Fruit fly (Drosophila melanogaster) whole organism, embryonic: Measurements from ENCODE around the gene Hsp110.

Experiments used
- ATbp ChIP-seq: fragments of 200-800 bp; sonication (Bioruptor generic); optimal IDR thresholded peaks from 2 replicates; lab custom pipeline; 2017; ENCODE audit warnings: missing biosample characterization, mild to moderate bottlenecking, missing genetic modification characterization, missing genetic modification reagents
- B-H1 ChIP-seq: fragments of 200-800 bp; sonication (Bioruptor generic); IDR thresholded peaks from 3 replicates; pipeline ENCODE4 v1.3.6; 2022; ENCODE audit warnings: missing biosample characterization, missing genetic modification characterization
- CG10543 ChIP-seq: fragments of 200-800 bp; sonication (Bioruptor generic); optimal IDR thresholded peaks from 3 replicates; lab custom pipeline; 2017; ENCODE audit warnings: missing biosample characterization, mild to moderate bottlenecking, missing genetic modification characterization, moderate library complexity
- CG11398 ChIP-seq: fragments of 200-800 bp; sonication (Bioruptor generic); optimal IDR thresholded peaks from 2 replicates; lab custom pipeline; 2016; ENCODE audit warnings: missing biosample characterization, missing genetic modification characterization
- CG13424 ChIP-seq: fragments of 200-800 bp; sonication (Bioruptor generic); optimal IDR thresholded peaks from 2 replicates; lab custom pipeline; 2019; ENCODE audit warnings: missing biosample characterization, mild to moderate bottlenecking, missing genetic modification characterization, moderate library complexity
- CG13624 ChIP-seq: fragments of 200-800 bp; sonication (Bioruptor generic); optimal IDR thresholded peaks from 2 replicates; lab custom pipeline; 2016; ENCODE audit warnings: missing biosample characterization, missing genetic modification characterization
- CG15269 ChIP-seq: fragments of 200-800 bp; sonication (Bioruptor generic); optimal IDR thresholded peaks from 2 replicates; lab custom pipeline; 2018; ENCODE audit warnings: missing biosample characterization, mild to moderate bottlenecking, missing genetic modification characterization, moderate library complexity
- CG15514 ChIP-seq: fragments of 200-800 bp; sonication (Bioruptor generic); optimal IDR thresholded peaks from 3 replicates; lab custom pipeline; 2017; ENCODE audit warnings: missing biosample characterization, missing genetic modification characterization, mild to moderate bottlenecking, moderate library complexity, missing genetic modification reagents
- CG1602 ChIP-seq: fragments of 200-800 bp; sonication (Bioruptor generic); optimal IDR thresholded peaks from 3 replicates; lab custom pipeline; 2016; ENCODE audit warnings: missing biosample characterization, missing genetic modification characterization
- CG1603 ChIP-seq: fragments of 200-800 bp; sonication (Bioruptor generic); optimal IDR thresholded peaks from 2 replicates; lab custom pipeline; 2019; ENCODE audit warnings: missing biosample characterization, mild to moderate bottlenecking, missing genetic modification characterization, moderate library complexity
- CG1647 ChIP-seq: fragments of 200-800 bp; sonication (Bioruptor generic); optimal IDR thresholded peaks from 3 replicates; lab custom pipeline; 2016; ENCODE audit warnings: missing biosample characterization, missing genetic modification characterization
- CG17385 ChIP-seq: fragments of 200-800 bp; sonication (Bioruptor generic); optimal IDR thresholded peaks from 3 replicates; lab custom pipeline; 2018; ENCODE audit warnings: missing biosample characterization, mild to moderate bottlenecking, missing genetic modification characterization
- CG17829 ChIP-seq: fragments of 200-800 bp; optimal IDR thresholded peaks from 2 replicates; lab custom pipeline; 2019; ENCODE audit warnings: missing biosample characterization, mild to moderate bottlenecking, missing genetic modification characterization, moderate library complexity
- CG2875 ChIP-seq: fragments of 200-800 bp; sonication (Bioruptor generic); optimal IDR thresholded peaks from 2 replicates; lab custom pipeline; 2017; ENCODE audit warnings: missing biosample characterization, mild to moderate bottlenecking, missing genetic modification characterization, missing genetic modification reagents
- CG30403 ChIP-seq: fragments of 200-800 bp; sonication (Bioruptor generic); optimal IDR thresholded peaks from 3 replicates; lab custom pipeline; 2016; ENCODE audit warnings: missing biosample characterization, missing genetic modification characterization
- CG3726 ChIP-seq: fragments of 200-800 bp; sonication (Bioruptor generic); IDR thresholded peaks from 3 replicates; pipeline ENCODE4, ENCODE4 v1.3.6; 2022; ENCODE audit warnings: missing biosample characterization, missing genetic modification characterization
- CG4360 ChIP-seq: fragments of 200-800 bp; sonication (Bioruptor generic); IDR thresholded peaks from 2 replicates; pipeline ENCODE4 v1.3.6; 2022; ENCODE audit warnings: missing biosample characterization, missing genetic modification characterization
- CG5953 ChIP-seq: fragments of 200-800 bp; sonication (Bioruptor generic); IDR thresholded peaks from 2 replicates; pipeline ENCODE4 v1.3.6; 2022; ENCODE audit warnings: missing biosample characterization, missing genetic modification characterization
- CG9817 ChIP-seq: fragments of 200-800 bp; sonication (Bioruptor generic); optimal IDR thresholded peaks from 2 replicates; lab custom pipeline; 2018; ENCODE audit warnings: missing biosample characterization, mild to moderate bottlenecking, missing genetic modification characterization, moderate library complexity
- CoRest ChIP-seq: fragments of 200-800 bp; sonication (Bioruptor generic); optimal IDR thresholded peaks from 3 replicates; lab custom pipeline; 2018; ENCODE audit warnings: missing biosample characterization, mild to moderate bottlenecking, missing genetic modification characterization, moderate library complexity
- Dad ChIP-seq: fragments of 200-800 bp; sonication (Bioruptor generic); optimal IDR thresholded peaks from 3 replicates; lab custom pipeline; 2016; ENCODE audit warnings: missing biosample characterization, missing genetic modification characterization
- Elba2 ChIP-seq: fragments of 200-800 bp; sonication (Bioruptor generic); optimal IDR thresholded peaks from 3 replicates; lab custom pipeline; 2016; ENCODE audit warnings: missing biosample characterization, missing genetic modification characterization
- Ets65A ChIP-seq: fragments of 200-800 bp; sonication (Bioruptor generic); peaks from one replicate; lab custom pipeline; 2016; ENCODE audit warnings: missing biosample characterization, missing genetic modification characterization
- Hr78 ChIP-seq, 2 experiments: fragments of 200-800 bp in 1 of 2; fragments of >200 bp in 1 of 2; sonication (Bioruptor generic) in 1 of 2; optimal IDR thresholded peaks; 2 replicates each; lab custom pipeline; 2017 to 2019; ENCODE audit warnings: missing biosample characterization in 2 of 2, missing genetic modification characterization in 2 of 2, mild to moderate bottlenecking in 1 of 2, moderate library complexity in 1 of 2
- Jarid2 ChIP-seq: fragments of 200-800 bp; sonication (Bioruptor generic); optimal IDR thresholded peaks from 3 replicates; lab custom pipeline; 2017; ENCODE audit warnings: mild to moderate bottlenecking, missing biosample characterization, missing genetic modification reagents, missing genetic modification characterization
- Med ChIP-seq: fragments of 200-800 bp; sonication (Bioruptor generic); peaks from one replicate; lab custom pipeline; 2016; ENCODE audit warnings: missing biosample characterization, missing genetic modification characterization, mild to moderate bottlenecking, inconsistent platforms, moderate library complexity
- Myb ChIP-seq: fragments of 200-800 bp; sonication (Bioruptor generic); optimal IDR thresholded peaks from 2 replicates; lab custom pipeline; 2016; ENCODE audit warnings: missing biosample characterization, missing genetic modification characterization
- Poxn ChIP-seq: fragments of 200-800 bp; sonication (Bioruptor generic); IDR thresholded peaks from 2 replicates; pipeline ENCODE4 v1.3.6; 2022; ENCODE audit warnings: missing biosample characterization, missing genetic modification characterization
- Rx ChIP-seq: fragments of 200-800 bp; sonication (Bioruptor generic); IDR thresholded peaks from 2 replicates; pipeline ENCODE4 v1.3.6; 2022; ENCODE audit warnings: missing biosample characterization, missing genetic modification characterization
- Side ChIP-seq: fragments of 200-800 bp; sonication (Bioruptor generic); optimal IDR thresholded peaks from 2 replicates; lab custom pipeline; 2016; ENCODE audit warnings: missing biosample characterization, missing genetic modification characterization
- Stat92E ChIP-seq, 3 experiments: fragments of >200 bp in 2 of 3; fragments of 200-800 bp in 1 of 3; sonication (Bioruptor generic) in 1 of 3; optimal IDR thresholded peaks; 2 replicates each; lab custom pipeline; 2017 to 2019; ENCODE audit warnings: missing biosample characterization in 3 of 3, missing genetic modification characterization in 3 of 3, mild to moderate bottlenecking in 1 of 3, moderate library complexity in 1 of 3
- Trl ChIP-seq, 3 experiments: fragments of >200 bp in 2 of 3; fragments of 200-800 bp in 1 of 3; sonication (Bioruptor generic) in 1 of 3; optimal IDR thresholded peaks; 2 replicates in 1 of 3; 3 replicates in 2 of 3; lab custom pipeline; 2016 to 2017; ENCODE audit warnings: missing biosample characterization in 1 of 3, missing genetic modification characterization in 1 of 3
- ap ChIP-seq: fragments of 200-800 bp; sonication (Bioruptor generic); IDR thresholded peaks from 2 replicates; pipeline ENCODE4 v1.3.6; 2022; ENCODE audit warnings: missing biosample characterization, missing genetic modification characterization
- chif ChIP-seq, 2 experiments: fragments of 200-800 bp; sonication (Bioruptor generic); optimal IDR thresholded peaks; 3 replicates each; lab custom pipeline; 2016; ENCODE audit warnings: missing biosample characterization in 2 of 2, missing genetic modification characterization in 2 of 2
- disco-r ChIP-seq: fragments of 200-800 bp; sonication (Bioruptor generic); optimal IDR thresholded peaks from 2 replicates; lab custom pipeline; 2016; ENCODE audit warnings: missing biosample characterization, missing genetic modification characterization
- en ChIP-seq: fragments of 200-800 bp; sonication (Bioruptor generic); optimal IDR thresholded peaks from 2 replicates; lab custom pipeline; 2016; ENCODE audit warnings: missing biosample characterization, missing genetic modification characterization
- gce ChIP-seq: fragments of 200-800 bp; sonication (Bioruptor generic); IDR thresholded peaks from 3 replicates; pipeline ENCODE4 v1.3.6; 2022; ENCODE audit warnings: missing biosample characterization, missing genetic modification characterization
- gcm2 ChIP-seq: fragments of 200-800 bp; sonication (Bioruptor generic); optimal IDR thresholded peaks from 2 replicates; lab custom pipeline; 2016; ENCODE audit warnings: missing biosample characterization, missing genetic modification characterization
- gsb-n ChIP-seq: fragments of 200-800 bp; sonication (Bioruptor generic); optimal IDR thresholded peaks from 3 replicates; lab custom pipeline; 2018; ENCODE audit warnings: missing biosample characterization, mild to moderate bottlenecking, missing genetic modification characterization
- hth ChIP-seq: fragments of >200 bp; optimal IDR thresholded peaks from 2 replicates; lab custom pipeline; 2017; ENCODE audit warnings: inconsistent platforms
- ind ChIP-seq: fragments of 200-800 bp; sonication (Bioruptor generic); optimal IDR thresholded peaks from 3 replicates; lab custom pipeline; 2016; ENCODE audit warnings: missing biosample characterization, missing genetic modification characterization
- jumu ChIP-seq: fragments of 200-800 bp; sonication (Bioruptor generic); optimal IDR thresholded peaks from 3 replicates; lab custom pipeline; 2016; ENCODE audit warnings: missing biosample characterization, missing genetic modification characterization
- lilli ChIP-seq: fragments of 200-800 bp; sonication (Bioruptor generic); optimal IDR thresholded peaks from 3 replicates; lab custom pipeline; 2016; ENCODE audit warnings: missing biosample characterization, missing genetic modification characterization
- seq ChIP-seq: fragments of 200-800 bp; sonication (Bioruptor generic); IDR thresholded peaks from 2 replicates; pipeline ENCODE4 v1.3.6; 2022; ENCODE audit warnings: missing biosample characterization, missing genetic modification characterization
- sna ChIP-seq: fragments of 200-800 bp; sonication (Bioruptor generic); IDR thresholded peaks from 2 replicates; pipeline ENCODE4 v1.3.6; 2022; ENCODE audit warnings: missing biosample characterization, missing genetic modification characterization; ENCODE audit not compliant: partially characterized antibody
- sr ChIP-seq: fragments of 200-800 bp; sonication (Bioruptor generic); IDR thresholded peaks from 3 replicates; pipeline ENCODE4 v1.3.6; 2022; ENCODE audit warnings: missing biosample characterization, missing genetic modification characterization
- ttk ChIP-seq: fragments of 200-800 bp; sonication (Bioruptor generic); IDR thresholded peaks from 2 replicates; pipeline ENCODE4 v2.1.2; 2022; ENCODE audit warnings: missing biosample characterization, missing genetic modification characterization
- twi ChIP-seq: fragments of 200-800 bp; optimal IDR thresholded peaks from 2 replicates; lab custom pipeline; 2019; ENCODE audit warnings: missing biosample characterization, mild to moderate bottlenecking, missing genetic modification characterization, moderate library complexity
- tx ChIP-seq: fragments of 200-800 bp; sonication (Bioruptor generic); optimal IDR thresholded peaks from 2 replicates; lab custom pipeline; 2016; ENCODE audit warnings: missing biosample characterization, missing genetic modification characterization
- wdn ChIP-seq: fragments of 200-800 bp; sonication (Bioruptor generic); IDR thresholded peaks from 2 replicates; pipeline ENCODE4 v1.3.6; 2022; ENCODE audit warnings: missing biosample characterization, missing genetic modification characterization

Hsp110 gene

dm6 chr3L:14004963-14005458, 31.8 kb upstream of the Hsp110 start (continued):
- TF ChIP-seq jumu (peak; percentile 94), CoRest (tag; lab: Kevin White, UChicago) (peak; percentile 96), CG3726 (GFP tag; lab: Robert Waterston, UW) (peak; percentile 82; the same call in 2 of the 3 replicates), Elba2 (GFP tag; lab: Kevin White, UChicago) (no peak), gcm2 (GFP tag; lab: Kevin White, UChicago) (peak; percentile 94), hth (lab: Kevin White, UChicago) (no peak), CG17829 (peak; percentile 87), ind (GFP tag; lab: Kevin White, UChicago) (peak; percentile 97), chif (GFP tag; optimal IDR thresholded peaks at IDR 0.05; lab: Kevin White, UChicago) (peak; percentile 95 to 96), wdn (peak; percentile 87), Dad (peak; percentile 95), CG11398 (peak; percentile 90), sr (peak; percentile 75; the same call in 2 of the 3 replicates), ATbp (GFP tag; lab: Kevin White, UChicago) (peak; percentile 95), sna (GFP tag; lab: Robert Waterston, UW) (no peak), CG5953 (peak; percentile 94), CG15514 (GFP tag; lab: Kevin White, UChicago) (peak; percentile 91), disco-r (GFP tag; lab: Kevin White, UChicago) (peak; percentile 87), Ets65A (GFP tag; lab: Kevin White, UChicago) (peak; percentile 99), Rx (GFP tag; lab: Robert Waterston, UW) (peak; percentile 95), CG1603 (tag; lab: Kevin White, UChicago) (peak; percentile 96), CG30403 (peak; percentile 97), CG13624 (peak; percentile 97), CG9817 (tag; lab: Kevin White, UChicago) (peak; percentile 95), Stat92E (GFP tag; optimal IDR thresholded peaks at IDR 0.05; lab: Kevin White, UChicago) (peak in 1 of 3 experiments; percentile 51), Hr78 (GFP tag; optimal IDR thresholded peaks at IDR 0.05; lab: Kevin White, UChicago) (peak in 1 of 2 experiments; percentile 82), CG1647 (GFP tag; lab: Kevin White, UChicago) (peak; percentile 96), CG15269 (tag; lab: Kevin White, UChicago) (peak; percentile 98), CG1602 (GFP tag; lab: Kevin White, UChicago) (peak; percentile 93), Myb (peak; percentile 86), CG2875 (GFP tag; lab: Kevin White, UChicago) (peak; percentile 93), Poxn (GFP tag; lab: Robert Waterston, UW) (peak; percentile 64; the same call in 1 of the 2 replicates), en (GFP tag; lab: Kevin White, UChicago) (peak; percentile 92), Side (GFP tag; lab: Kevin White, UChicago) (peak; percentile 94), CG17385 (GFP tag; lab: Kevin White, UChicago) (peak; percentile 91), gce (peak; percentile 93), CG10543 (GFP tag; lab: Kevin White, UChicago) (peak; percentile 93), CG4360 (GFP tag; lab: Robert Waterston, UW) (peak; percentile 91), Jarid2 (GFP tag; lab: Kevin White, UChicago) (peak; percentile 80), tx (GFP tag; lab: Kevin White, UChicago) (peak; percentile 94), ttk (peak; percentile 92), CG13424 (tag; lab: Kevin White, UChicago) (peak; percentile 97), lilli (GFP tag; lab: Kevin White, UChicago) (peak; percentile 97), ap (GFP tag; lab: Robert Waterston, UW) (peak; percentile 95), seq (GFP tag; lab: Robert Waterston, UW) (peak; percentile 94), B-H1 (GFP tag; lab: Robert Waterston, UW) (peak; percentile 95), Trl (optimal IDR thresholded peaks at IDR 0.05; lab: Kevin White, UChicago) (no peak), Trl (GFP tag; optimal IDR thresholded peaks at IDR 0.05; lab: Kevin White, UChicago) (peak; percentile 96), twi (peak; percentile 85), Med (GFP tag; lab: Kevin White, UChicago) (peak; percentile 99), gsb-n (tag; lab: Kevin White, UChicago) (no peak)
